Worm (Caenorhabditis elegans) whole organism, late embryonic: ENCODE measurements around the gene ZK673.1.
A peak's percentile ranks its signal among the peaks of the same experiment; 100 is the strongest.

ENCODE experiments used
- K02D7.2 ChIP-seq: sonication (generic microtip); optimal IDR thresholded peaks from 2 replicates; lab custom pipeline; 2017; ENCODE audit warnings: mild to moderate bottlenecking, missing genetic modification characterization, missing compliant biosample characterization
- ahr-1 ChIP-seq: sonication (generic microtip); optimal IDR thresholded peaks from 2 replicates; lab custom pipeline; 2016; ENCODE audit warnings: missing genetic modification characterization, missing compliant biosample characterization
- ama-1 ChIP-seq: fragments of 150-350 bp; optimal IDR thresholded peaks from 2 replicates; lab custom pipeline; 2014
- ceh-14 ChIP-seq: sonication (generic microtip); optimal IDR thresholded peaks from 2 replicates; lab custom pipeline; 2016; ENCODE audit warnings: missing genotype, missing genetic modification characterization, missing compliant biosample characterization
- ceh-18 ChIP-seq: sonication (generic microtip); optimal IDR thresholded peaks from 2 replicates; lab custom pipeline; 2016; ENCODE audit warnings: missing genetic modification characterization, missing compliant biosample characterization
- ceh-24 ChIP-seq: sonication (generic microtip); optimal IDR thresholded peaks from 2 replicates; lab custom pipeline; 2016; ENCODE audit warnings: mild to moderate bottlenecking, missing genetic modification characterization, missing compliant biosample characterization
- ceh-31 ChIP-seq: sonication (generic microtip); optimal IDR thresholded peaks from 2 replicates; lab custom pipeline; 2016; ENCODE audit warnings: missing genetic modification characterization, missing compliant biosample characterization
- ceh-34 ChIP-seq: sonication (generic microtip); optimal IDR thresholded peaks from 2 replicates; lab custom pipeline; 2016; ENCODE audit warnings: mild to moderate bottlenecking, missing genetic modification characterization, missing compliant biosample characterization
- ceh-45 ChIP-seq: fragments of 200-800 bp; sonication (Bioruptor generic); IDR thresholded peaks from 2 replicates; pipeline ENCODE4 v1.3.6; 2022; ENCODE audit warnings: missing genetic modification reagents, missing genetic modification characterization, missing compliant biosample characterization
- ceh-48 ChIP-seq: sonication (generic microtip); optimal IDR thresholded peaks from 2 replicates; lab custom pipeline; 2016; ENCODE audit warnings: missing genetic modification characterization, inconsistent platforms, missing compliant biosample characterization
- dmd-4 ChIP-seq: sonication (generic microtip); optimal IDR thresholded peaks from 2 replicates; lab custom pipeline; 2016; ENCODE audit warnings: borderline replicate concordance, missing genetic modification characterization, missing compliant biosample characterization
- elt-2 ChIP-seq: sonication (generic microtip); optimal IDR thresholded peaks from 2 replicates; lab custom pipeline; 2016; ENCODE audit warnings: missing genetic modification reagents, missing genetic modification characterization, missing compliant biosample characterization
- eyg-1 ChIP-seq: sonication (generic microtip); optimal IDR thresholded peaks from 2 replicates; lab custom pipeline; 2016; ENCODE audit warnings: missing genotype, missing genetic modification characterization, missing compliant biosample characterization
- fkh-10 ChIP-seq: fragments of 150-350 bp; optimal IDR thresholded peaks from 2 replicates; lab custom pipeline; 2014; ENCODE audit warnings: missing biosample characterization, missing genetic modification reagents, missing genetic modification characterization
- fkh-6 ChIP-seq: sonication (generic microtip); optimal IDR thresholded peaks from 2 replicates; lab custom pipeline; 2016; ENCODE audit warnings: missing genetic modification characterization, missing compliant biosample characterization
- gmeb-2 ChIP-seq: sonication (generic microtip); optimal IDR thresholded peaks from 2 replicates; lab custom pipeline; 2016; ENCODE audit warnings: missing genetic modification characterization, inconsistent platforms, missing compliant biosample characterization
- hlh-13 ChIP-seq: fragments of 200-800 bp; sonication (Bioruptor generic); optimal IDR thresholded peaks from 2 replicates; lab custom pipeline; 2018; ENCODE audit warnings: mild to moderate bottlenecking, missing genetic modification characterization, missing compliant biosample characterization
- hlh-30 ChIP-seq: sonication (generic microtip); optimal IDR thresholded peaks from 2 replicates; lab custom pipeline; 2017; ENCODE audit warnings: antibody characterized with exemption, missing genetic modification characterization, missing compliant biosample characterization; ENCODE audit not compliant: insufficient read depth
- hlh-8 ChIP-seq: sonication (generic microtip); optimal IDR thresholded peaks from 2 replicates; lab custom pipeline; 2016; ENCODE audit warnings: missing genotype, missing genetic modification characterization, missing compliant biosample characterization
- lim-6 ChIP-seq: sonication (generic microtip); optimal IDR thresholded peaks from 2 replicates; lab custom pipeline; 2016; ENCODE audit warnings: missing genetic modification characterization, missing compliant biosample characterization
- madf-2 ChIP-seq: sonication (generic microtip); optimal IDR thresholded peaks from 2 replicates; lab custom pipeline; 2017; ENCODE audit warnings: missing genetic modification characterization, missing compliant biosample characterization
- nhr-232 ChIP-seq: sonication (generic microtip); optimal IDR thresholded peaks from 2 replicates; lab custom pipeline; 2016; ENCODE audit warnings: missing genetic modification characterization, missing compliant biosample characterization
- odd-2 ChIP-seq: sonication (generic microtip); optimal IDR thresholded peaks from 2 replicates; lab custom pipeline; 2017; ENCODE audit warnings: antibody characterized with exemption, mild to moderate bottlenecking, missing genetic modification characterization, missing compliant biosample characterization
- pat-9 ChIP-seq: fragments of 200-800 bp; sonication (Bioruptor generic); optimal IDR thresholded peaks from 2 replicates; lab custom pipeline; 2018; ENCODE audit warnings: mild to moderate bottlenecking, missing genetic modification characterization, moderate library complexity, missing compliant biosample characterization
- pha-2 ChIP-seq: sonication (generic microtip); optimal IDR thresholded peaks from 2 replicates; lab custom pipeline; 2017; ENCODE audit warnings: mild to moderate bottlenecking, missing genetic modification characterization, missing compliant biosample characterization
- pqm-1 ChIP-seq: sonication (generic microtip); optimal IDR thresholded peaks from 2 replicates; lab custom pipeline; 2016; ENCODE audit warnings: missing genetic modification characterization, missing compliant biosample characterization
- pros-1 ChIP-seq: fragments of 150-350 bp; optimal IDR thresholded peaks from 2 replicates; lab custom pipeline; 2014; ENCODE audit warnings: missing biosample characterization, missing genetic modification reagents, missing genetic modification characterization
- ref-2 ChIP-seq: sonication (generic microtip); optimal IDR thresholded peaks from 2 replicates; lab custom pipeline; 2016; ENCODE audit warnings: missing genetic modification characterization, missing compliant biosample characterization
- rnt-1 ChIP-seq: sonication (generic microtip); optimal IDR thresholded peaks from 2 replicates; lab custom pipeline; 2016; ENCODE audit warnings: missing genetic modification characterization, missing compliant biosample characterization
- sdc-2 ChIP-seq: sonication (generic microtip); optimal IDR thresholded peaks from 2 replicates; lab custom pipeline; 2016; ENCODE audit warnings: missing genotype, missing genetic modification characterization, missing compliant biosample characterization
- sox-2 ChIP-seq: fragments of 200-800 bp; sonication (Bioruptor generic); IDR thresholded peaks from 2 replicates; pipeline ENCODE4 v1.3.6; 2022; ENCODE audit warnings: missing genetic modification reagents, missing genetic modification characterization, missing compliant biosample characterization
- tbx-2 ChIP-seq: sonication (generic microtip); optimal IDR thresholded peaks from 2 replicates; lab custom pipeline; 2016; ENCODE audit warnings: missing genetic modification characterization, missing compliant biosample characterization
- unc-3 ChIP-seq, 2 experiments: fragments of 200-800 bp in 1 of 2; sonication (Bioruptor generic) in 1 of 2; sonication (generic microtip) in 1 of 2; conservative IDR thresholded peaks in 1 of 2; optimal IDR thresholded peaks in 1 of 2; 2 replicates each; pipeline versions ENCODE4 v1.3.6 to Lab custom; 2016 to 2022; ENCODE audit warnings: missing compliant biosample characterization in 2 of 2, missing genetic modification characterization in 2 of 2, missing genetic modification reagents in 1 of 2
- unc-42 ChIP-seq: sonication (generic microtip); optimal IDR thresholded peaks from 2 replicates; lab custom pipeline; 2016; ENCODE audit warnings: missing genotype, missing genetic modification characterization, missing compliant biosample characterization
- unc-55 ChIP-seq: sonication (generic microtip); optimal IDR thresholded peaks from 2 replicates; lab custom pipeline; 2017; ENCODE audit warnings: missing biosample characterization, missing genetic modification reagents, missing genetic modification characterization
- zip-5 ChIP-seq: sonication (generic microtip); optimal IDR thresholded peaks from 2 replicates; lab custom pipeline; 2016; ENCODE audit warnings: missing genetic modification characterization, missing compliant biosample characterization

Gene ZK673.1

ce11 chrII:10437840-10438239 is 5.1 kb upstream of the ZK673.1 start:
- TF ChIP-seq ceh-31 (tag; lab: Kevin White, UChicago): no peak
- TF ChIP-seq sox-2 (GFP tag; lab: Robert Waterston, UW): no peak
- no peak for TF ChIP-seq ref-2 (tag; lab: Kevin White, UChicago)
- no peak for TF ChIP-seq ceh-48
- no peak for TF ChIP-seq fkh-10 (GFP tag; lab: Kevin White, UChicago)
- no peak for TF ChIP-seq ceh-14
- TF ChIP-seq unc-3 (GFP tag; conservative IDR thresholded peaks at IDR 0.05; lab: Robert Waterston, UW): no peak
- no peak for TF ChIP-seq unc-3 (tag; optimal IDR thresholded peaks at IDR 0.05; lab: Kevin White, UChicago)
- no peak for TF ChIP-seq hlh-30
- no peak for TF ChIP-seq sdc-2 (tag; lab: Kevin White, UChicago)
- TF ChIP-seq ceh-18 (tag; lab: Kevin White, UChicago): no peak
- TF ChIP-seq hlh-13 (GFP tag; lab: Kevin White, UChicago): no peak
- TF ChIP-seq tbx-2 (tag; lab: Kevin White, UChicago): no peak
- TF ChIP-seq madf-2 (tag; lab: Kevin White, UChicago): no peak
- no peak for TF ChIP-seq pat-9 (tag; lab: Kevin White, UChicago)
- TF ChIP-seq unc-42: no peak
- no peak for TF ChIP-seq ceh-45
- TF ChIP-seq ceh-34 (tag; lab: Kevin White, UChicago): no peak
- TF ChIP-seq pha-2 (tag; lab: Kevin White, UChicago): no peak
- no peak for TF ChIP-seq eyg-1 (tag; lab: Kevin White, UChicago)

ce11 chrII:10439976-10440375 is 3.0 kb upstream of the ZK673.1 start, which contains the start of gene E04D5.4:
TSS of gene E04D5.4 (plus strand) at chrII:10440276.
- TF ChIP-seq ceh-24 (no peak), sox-2 (GFP tag; lab: Robert Waterston, UW) (no peak), gmeb-2 (no peak), ama-1 (lab: Kevin White, UChicago) (no peak), dmd-4 (tag; lab: Kevin White, UChicago) (no peak), tbx-2 (tag; lab: Kevin White, UChicago) (no peak), pros-1 (tag; lab: Kevin White, UChicago) (no peak), zip-5 (tag; lab: Kevin White, UChicago) (no peak), K02D7.2 (tag; lab: Kevin White, UChicago) (no peak), madf-2 (tag; lab: Kevin White, UChicago) (no peak), odd-2 (tag; lab: Kevin White, UChicago) (no peak), hlh-13 (GFP tag; lab: Kevin White, UChicago) (no peak)

- no peak for TF ChIP-seq fkh-6 (tag; lab: Kevin White, UChicago)
- no peak for TF ChIP-seq pqm-1
- peak; percentile 72 for TF ChIP-seq elt-2 (tag; lab: Kevin White, UChicago)
- TF ChIP-seq hlh-8: no peak
- TF ChIP-seq ahr-1 (tag; lab: Kevin White, UChicago): no peak
- no peak for TF ChIP-seq nhr-232 (tag; lab: Kevin White, UChicago)
- TF ChIP-seq rnt-1 (tag; lab: Kevin White, UChicago): no peak
These were observed 952 bp downstream of the ZK673.1 start for ce11 chrII:10443898-10444297.

- TF ChIP-seq zip-5 (tag; lab: Kevin White, UChicago): no peak
- TF ChIP-seq lim-6: no peak
- no peak for TF ChIP-seq unc-55 (GFP tag; lab: Kevin White, UChicago)
- TF ChIP-seq ceh-48: no peak
- no peak for TF ChIP-seq ceh-24
- TF ChIP-seq unc-3 (GFP tag; conservative IDR thresholded peaks at IDR 0.05; lab: Robert Waterston, UW): no peak
- TF ChIP-seq unc-3 (tag; optimal IDR thresholded peaks at IDR 0.05; lab: Kevin White, UChicago): no peak
- TF ChIP-seq dmd-4 (tag; lab: Kevin White, UChicago): no peak
These were observed 2.2 kb downstream of the ZK673.1 start for ce11 chrII:10444971-10445707.
